Worm (Caenorhabditis elegans) whole organism, L4/young adult: ENCODE data around the gene str-161.

Source experiments
- W03F9.2 ChIP-seq: fragments of 150-350 bp; optimal IDR thresholded peaks from 2 replicates; lab custom pipeline; 2014; ENCODE audit warnings: missing biosample characterization, missing genetic modification characterization
- him-1 ChIP-seq: sonication (generic microtip); optimal IDR thresholded peaks from 2 replicates; lab custom pipeline; 2016; ENCODE audit warnings: missing genotype, missing genetic modification reagents, missing genetic modification characterization, missing compliant biosample characterization

- TF ChIP-seq W03F9.2 (tag; lab: Kevin White, UChicago), result no peak
- TF ChIP-seq him-1 (tag; lab: Kevin White, UChicago), result no peak
Measured at ce11 chrIV:4870546-4870945, 33.3 kb downstream of the str-161 start, which contains the start of gene str-175.
